Fruit fly (Drosophila melanogaster): ENCODE results near the gene fd3F.
A peak's percentile ranks its signal among the peaks of the same experiment; 100 is the strongest.

fd3F gene

DNA sequence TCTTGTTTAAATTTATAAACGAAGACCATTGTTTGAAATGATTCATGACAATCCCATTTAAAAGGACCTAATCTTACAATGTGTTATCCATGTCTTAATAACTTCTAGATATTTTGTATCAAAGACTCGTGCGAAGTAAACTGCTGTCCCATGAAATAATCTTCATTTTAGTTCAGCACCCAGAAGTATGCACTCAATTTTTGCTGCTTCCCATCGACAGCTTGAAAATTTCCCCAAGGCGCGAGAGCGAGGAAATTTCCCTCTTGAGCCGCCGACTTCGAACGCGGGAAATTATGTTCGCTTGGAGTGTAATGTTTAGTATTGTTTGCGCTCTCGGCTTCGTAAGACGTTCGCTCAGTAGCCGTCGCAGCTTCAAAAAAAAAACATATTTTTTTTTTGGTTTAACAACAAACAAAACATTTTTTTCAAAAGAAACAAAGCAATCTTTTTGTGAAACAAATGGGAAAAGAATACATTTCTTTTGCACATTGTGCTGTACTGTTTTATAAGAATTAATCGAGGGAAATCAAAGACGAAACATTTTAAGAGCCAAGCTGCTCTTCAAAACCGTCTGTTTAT lies 33.7 kb downstream of the fd3F start:
- TF ChIP-seq chinmo (GFP tag; IDR thresholded peaks at IDR 0.05; ENCODE audit: partially characterized antibody), result 0 out of 4 replicates have a peak, but pooled peaks have one; percentile 8
- TF ChIP-seq nom (GFP tag; optimal IDR thresholded peaks at IDR 0.05), result no peak
- no peak for TF ChIP-seq Sry-β (GFP tag; optimal IDR thresholded peaks at IDR 0.05)
- TF ChIP-seq Jarid2 (GFP tag; optimal IDR thresholded peaks at IDR 0.05), result peak; percentile 76
- TF ChIP-seq bbx (GFP tag; IDR thresholded peaks at IDR 0.05; ENCODE audit: partially characterized antibody), result 0 out of 2 replicates have a peak, but pooled peaks have one; percentile 29
- no peak for TF ChIP-seq CG2678 (tag; optimal IDR thresholded peaks at IDR 0.05)
- TF ChIP-seq chm (GFP tag; IDR thresholded peaks at IDR 0.05), result peak; percentile 47; the same call in 1 of the 2 replicates
- TF ChIP-seq vvl (GFP tag; IDR thresholded peaks at IDR 0.05), result 0 out of 2 replicates have a peak, but pooled peaks have one; percentile 16
- TF ChIP-seq CG4360 (GFP tag; IDR thresholded peaks at IDR 0.05), result peak; percentile 30; the same call in 1 of the 2 replicates
- TF ChIP-seq Trl (optimal IDR thresholded peaks at IDR 0.05), result peak in 1 of 2 experiments; percentile 39
- no peak for TF ChIP-seq Trl (GFP tag; optimal IDR thresholded peaks at IDR 0.05)
- no peak for TF ChIP-seq CG3847 (GFP tag; IDR thresholded peaks at IDR 0.05)
- TF ChIP-seq Dp (GFP tag; optimal IDR thresholded peaks at IDR 0.05), result peak; percentile 2
- no peak for TF ChIP-seq CG11093 (GFP tag; IDR thresholded peaks at IDR 0.05)
- 0 out of 3 replicates have a peak, but pooled peaks have one; percentile 29 for TF ChIP-seq CG2199 (GFP tag; IDR thresholded peaks at IDR 0.05)
- TF ChIP-seq Med (GFP tag), result peak; percentile 26
- TF ChIP-seq cg (GFP tag; optimal IDR thresholded peaks at IDR 0.05), result peak; percentile 19
- TF ChIP-seq sens (GFP tag), result peak; percentile 22
- TF ChIP-seq ci (GFP tag; IDR thresholded peaks at IDR 0.05), result 0 out of 3 replicates have a peak, but pooled peaks have one; percentile 22
- TF ChIP-seq zf30C (GFP tag; optimal IDR thresholded peaks at IDR 0.05), result peak; percentile 9
- TF ChIP-seq sqz (GFP tag; optimal IDR thresholded peaks at IDR 0.05), result peak; percentile 65
- TF ChIP-seq pita (GFP tag; optimal IDR thresholded peaks at IDR 0.05), result peak; percentile 4

DNA sequence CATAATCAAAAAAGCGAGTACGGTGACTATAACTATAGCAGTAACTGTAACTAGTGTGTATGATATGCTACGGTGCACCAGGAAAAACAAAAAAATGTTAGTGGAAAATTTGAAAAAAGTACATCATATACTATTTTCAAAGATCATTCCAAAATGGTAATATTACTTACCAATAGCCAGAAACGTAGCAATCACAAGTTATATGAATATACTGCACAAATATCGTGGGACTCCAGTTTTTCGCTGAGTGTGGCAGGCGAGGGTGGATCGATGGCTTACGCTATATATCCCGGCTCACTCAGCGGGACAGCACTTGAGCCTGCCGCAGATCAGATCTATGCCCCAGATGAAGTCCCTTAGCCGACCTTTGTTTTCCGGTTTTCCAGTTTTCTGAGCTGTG lies 35.5 kb downstream of the fd3F start:
- TF ChIP-seq vnd (GFP tag; IDR thresholded peaks at IDR 0.05; ENCODE audit: partially characterized antibody), result no peak
- TF ChIP-seq row (GFP tag; IDR thresholded peaks at IDR 0.05), result no peak
- TF ChIP-seq tx (GFP tag; optimal IDR thresholded peaks at IDR 0.05), result no peak
- TF ChIP-seq CG17829 (tag; optimal IDR thresholded peaks at IDR 0.05), result peak; percentile 1
- TF ChIP-seq CG2202 (tag; optimal IDR thresholded peaks at IDR 0.05), result no peak
- TF ChIP-seq Kr (GFP tag; optimal IDR thresholded peaks at IDR 0.05), result no peak
- TF ChIP-seq prd (optimal IDR thresholded peaks at IDR 0.05), result no peak
- TF ChIP-seq prd (GFP tag; IDR thresholded peaks at IDR 0.05), result peak; percentile 58; the same call in 2 of the 3 replicates
- TF ChIP-seq grn (GFP tag; optimal IDR thresholded peaks at IDR 0.05), result peak; percentile 39
- TF ChIP-seq Hr78 (GFP tag; optimal IDR thresholded peaks at IDR 0.05), result no peak
- peak; percentile 49; the same call in 2 of the 3 replicates for TF ChIP-seq zfh1 (GFP tag; IDR thresholded peaks at IDR 0.05)
- TF ChIP-seq CG17328 (GFP tag; IDR thresholded peaks at IDR 0.05), result no peak
- no peak for TF ChIP-seq eve (GFP tag; optimal IDR thresholded peaks at IDR 0.05)
- TF ChIP-seq CG7556 (GFP tag; optimal IDR thresholded peaks at IDR 0.05), result no peak
- peak; percentile 30 for TF ChIP-seq zen (tag; optimal IDR thresholded peaks at IDR 0.05)
- peak; percentile 10 for TF ChIP-seq CG2712 (tag; optimal IDR thresholded peaks at IDR 0.05)
- no peak for TF ChIP-seq ab (GFP tag; optimal IDR thresholded peaks at IDR 0.05)
- TF ChIP-seq Doc2 (GFP tag; IDR thresholded peaks at IDR 0.05), result no peak
- TF ChIP-seq bowl (GFP tag; IDR thresholded peaks at IDR 0.05), result no peak
- TF ChIP-seq MBD-R2 (GFP tag; IDR thresholded peaks at IDR 0.05), result no peak
- TF ChIP-seq CG4404 (GFP tag; IDR thresholded peaks at IDR 0.05), result peak; percentile 23; the same call in 1 of the 2 replicates
- no peak for TF ChIP-seq Oli (tag; optimal IDR thresholded peaks at IDR 0.05)
- no peak for TF ChIP-seq CoRest (tag; optimal IDR thresholded peaks at IDR 0.05)
- TF ChIP-seq CG8359 (GFP tag; optimal IDR thresholded peaks at IDR 0.05; ENCODE audit: borderline replicate concordance), result no peak
- TF ChIP-seq Xrp1 (GFP tag; IDR thresholded peaks at IDR 0.05), result 0 out of 2 replicates have a peak, but pooled peaks have one; percentile 16
- TF ChIP-seq rib (GFP tag; IDR thresholded peaks at IDR 0.05), result no peak
- TF ChIP-seq luna (GFP tag; optimal IDR thresholded peaks at IDR 0.05), result no peak
- no peak for TF ChIP-seq pb (GFP tag; optimal IDR thresholded peaks at IDR 0.05)
- TF ChIP-seq Lpt (GFP tag; optimal IDR thresholded peaks at IDR 0.05), result no peak

Data from whole organism, embryonic.